Worm (Caenorhabditis elegans): ENCODE data around the gene C49A9.9.

DNA sequence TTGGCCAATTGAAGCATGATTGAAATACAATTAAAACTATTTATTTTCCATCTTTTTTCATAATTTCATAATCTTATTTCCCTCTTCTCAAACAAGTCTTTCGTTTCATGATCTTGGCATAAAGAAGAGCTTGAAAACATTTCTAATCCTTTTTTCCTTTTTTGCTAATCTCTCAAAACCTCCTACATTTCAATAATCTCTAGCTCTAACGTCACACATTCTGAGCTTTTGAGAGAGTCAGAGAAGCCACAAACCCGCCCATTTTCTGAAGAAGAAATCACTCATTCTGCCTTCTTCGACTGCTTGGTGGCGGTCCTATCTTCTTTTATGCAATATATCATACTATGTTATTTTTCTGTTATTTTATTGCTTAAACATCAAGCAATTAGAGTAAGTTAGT is 32.4 kb downstream of the C49A9.9 start, which contains the start of gene F58F9.1:
- TF ChIP-seq elt-3 (tag; optimal IDR thresholded peaks at IDR 0.05) (no peak), peb-1 (tag; optimal IDR thresholded peaks at IDR 0.05) (no peak), elt-1 (tag; optimal IDR thresholded peaks at IDR 0.05) (no peak), mbf-1 (tag; optimal IDR thresholded peaks at IDR 0.05) (no peak), skn-1 (tag; optimal IDR thresholded peaks at IDR 0.05) (no peak), nhr-237 (tag; optimal IDR thresholded peaks at IDR 0.05) (no peak)

Data from whole organism, L2 larva.